Fruit fly (Drosophila melanogaster) whole organism, pupa: ENCODE data around the gene Mur89F.

Experiments
- CG34367 ChIP-seq: fragments of 200-800 bp; sonication (Bioruptor generic); optimal IDR thresholded peaks from 2 replicates; lab custom pipeline; 2018; ENCODE audit warnings: missing biosample characterization, mild to moderate bottlenecking, missing genetic modification characterization
- CG4496 ChIP-seq: fragments of 200-800 bp; sonication (Bioruptor generic); IDR thresholded peaks from 3 replicates; pipeline ENCODE4 v1.3.6; 2022; ENCODE audit warnings: missing biosample characterization, missing genetic modification characterization
- CG8159 ChIP-seq: fragments of 200-800 bp; sonication (Bioruptor generic); optimal IDR thresholded peaks from 3 replicates; lab custom pipeline; 2018; ENCODE audit warnings: missing biosample characterization, mild to moderate bottlenecking, missing genetic modification characterization, moderate library complexity
- EcR ChIP-seq: fragments of 200-800 bp; sonication (Bioruptor generic); optimal IDR thresholded peaks from 3 replicates; lab custom pipeline; 2019; ENCODE audit warnings: missing biosample characterization, missing genetic modification characterization, mild to moderate bottlenecking, moderate library complexity, missing genetic modification reagents
- Ets98B ChIP-seq: fragments of 200-800 bp; sonication (Bioruptor generic); IDR thresholded peaks from 2 replicates; pipeline ENCODE4 v1.3.6; 2022; ENCODE audit warnings: missing biosample characterization, missing genetic modification characterization
- Pif1A ChIP-seq: fragments of 200-800 bp; sonication (Bioruptor generic); optimal IDR thresholded peaks from 3 replicates; lab custom pipeline; 2016; ENCODE audit warnings: missing biosample characterization, missing genetic modification characterization

- TF ChIP-seq CG4496 (GFP tag; lab: Robert Waterston, UW) (no peak), CG34367 (tag; lab: Kevin White, UChicago) (no peak), CG8159 (tag; lab: Kevin White, UChicago) (no peak), Ets98B (GFP tag; lab: Robert Waterston, UW) (no peak), EcR (GFP tag; lab: Kevin White, UChicago) (no peak), Pif1A (GFP tag; lab: Kevin White, UChicago) (no peak)
Measured at dm6 chr3R:17120165-17120564, 81.8 kb downstream of the Mur89F start, which contains the start of gene CG34278.
